Worm (Caenorhabditis elegans): ENCODE results near the gene cysl-2.

DNA sequence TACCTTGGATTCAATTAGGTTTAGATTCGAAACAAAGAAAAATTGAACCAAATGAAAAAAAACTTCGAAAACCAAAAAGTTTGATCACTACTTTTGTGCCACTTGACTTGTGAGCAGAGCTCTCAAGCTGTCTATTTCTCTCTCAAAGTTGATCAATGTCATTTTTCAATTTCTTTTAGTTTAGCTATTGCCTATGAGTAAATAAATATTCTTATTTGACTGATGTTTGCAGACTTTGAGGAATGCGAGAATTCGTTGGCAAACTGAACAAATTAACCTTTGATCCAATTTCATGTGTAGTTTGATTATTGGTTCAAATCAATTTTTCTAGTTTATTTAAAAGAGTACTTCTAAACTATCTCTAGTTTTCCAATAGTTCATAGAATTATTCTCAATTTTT, 10.4 kb downstream of the cysl-2 start:
- no peak for TF ChIP-seq aly-2 (tag; optimal IDR thresholded peaks at IDR 0.05)
- no peak for TF ChIP-seq nhr-25 (tag; optimal IDR thresholded peaks at IDR 0.05)
- no peak for TF ChIP-seq nhr-11 (tag; optimal IDR thresholded peaks at IDR 0.05)
- no peak for TF ChIP-seq fos-1 (tag; optimal IDR thresholded peaks at IDR 0.05)
- TF ChIP-seq elt-3 (tag; optimal IDR thresholded peaks at IDR 0.05): no peak
- no peak for TF ChIP-seq R02D3.7 (tag; optimal IDR thresholded peaks at IDR 0.05)
- TF ChIP-seq ama-1 (optimal IDR thresholded peaks at IDR 0.05): no peak
- no peak for TF ChIP-seq nhr-237 (tag; optimal IDR thresholded peaks at IDR 0.05)
- TF ChIP-seq ZK546.5 (tag; optimal IDR thresholded peaks at IDR 0.05): no peak
- TF ChIP-seq zag-1 (tag; optimal IDR thresholded peaks at IDR 0.05): no peak
- no peak for TF ChIP-seq mab-5 (tag; optimal IDR thresholded peaks at IDR 0.05)
- no peak for TF ChIP-seq nhr-129 (tag; optimal IDR thresholded peaks at IDR 0.05)
- TF ChIP-seq mdl-1 (tag; optimal IDR thresholded peaks at IDR 0.05): no peak
- no peak for TF ChIP-seq lin-13 (GFP tag; optimal IDR thresholded peaks at IDR 0.05)

Measured in whole organism, L2 larva.